Worm (Caenorhabditis elegans) whole organism, young adult: Measurements from ENCODE around the gene srj-50.

Experiments
- F39B2.1 ChIP-seq: fragments of 200-800 bp; sonication (Bioruptor generic); IDR thresholded peaks from 2 replicates; pipeline ENCODE4 v1.3.6; 2022; ENCODE audit warnings: missing genetic modification reagents, missing genetic modification characterization, missing compliant biosample characterization
- F57C9.4 ChIP-seq: sonication (generic microtip); optimal IDR thresholded peaks from 2 replicates; lab custom pipeline; 2017; ENCODE audit warnings: mild to moderate bottlenecking, missing genetic modification characterization, missing compliant biosample characterization
- K11D2.4 ChIP-seq: fragments of 200-800 bp; sonication (Bioruptor generic); IDR thresholded peaks from 2 replicates; pipeline ENCODE4 v1.3.6; 2022; ENCODE audit warnings: missing genetic modification reagents, missing genetic modification characterization, missing compliant biosample characterization
- ceh-27 ChIP-seq: fragments of 200-800 bp; sonication (Bioruptor generic); optimal IDR thresholded peaks from 2 replicates; lab custom pipeline; 2018; ENCODE audit warnings: mild to moderate bottlenecking, missing genetic modification characterization, moderate library complexity, missing compliant biosample characterization
- ceh-58 ChIP-seq: fragments of 200-800 bp; sonication (Bioruptor generic); IDR thresholded peaks from 2 replicates; pipeline ENCODE4 v1.3.6; 2022; ENCODE audit warnings: missing genetic modification characterization, missing compliant biosample characterization
- egl-18 ChIP-seq: fragments of 200-800 bp; sonication (Bioruptor generic); IDR thresholded peaks from 2 replicates; pipeline ENCODE4 v1.3.6; 2022; ENCODE audit warnings: missing genetic modification reagents, missing genetic modification characterization, missing compliant biosample characterization
- let-526 ChIP-seq: fragments of 200-800 bp; sonication (Bioruptor generic); IDR thresholded peaks from 2 replicates; pipeline ENCODE4 v1.3.6; 2022; ENCODE audit warnings: missing genetic modification reagents, missing genetic modification characterization, missing compliant biosample characterization
- lin-40 ChIP-seq: sonication (generic microtip); optimal IDR thresholded peaks from 2 replicates; lab custom pipeline; 2016; ENCODE audit warnings: missing genetic modification characterization, mild to moderate bottlenecking, missing compliant biosample characterization, missing genotype, missing genetic modification reagents
- nhr-179 ChIP-seq: sonication (generic microtip); optimal IDR thresholded peaks from 2 replicates; lab custom pipeline; 2016; ENCODE audit warnings: mild to moderate bottlenecking, missing genetic modification characterization, missing compliant biosample characterization
- ztf-18 ChIP-seq: sonication (generic microtip); optimal IDR thresholded peaks from 2 replicates; lab custom pipeline; 2016; ENCODE audit warnings: missing genotype, mild to moderate bottlenecking, missing genetic modification characterization, missing compliant biosample characterization

Gene srj-50

DNA sequence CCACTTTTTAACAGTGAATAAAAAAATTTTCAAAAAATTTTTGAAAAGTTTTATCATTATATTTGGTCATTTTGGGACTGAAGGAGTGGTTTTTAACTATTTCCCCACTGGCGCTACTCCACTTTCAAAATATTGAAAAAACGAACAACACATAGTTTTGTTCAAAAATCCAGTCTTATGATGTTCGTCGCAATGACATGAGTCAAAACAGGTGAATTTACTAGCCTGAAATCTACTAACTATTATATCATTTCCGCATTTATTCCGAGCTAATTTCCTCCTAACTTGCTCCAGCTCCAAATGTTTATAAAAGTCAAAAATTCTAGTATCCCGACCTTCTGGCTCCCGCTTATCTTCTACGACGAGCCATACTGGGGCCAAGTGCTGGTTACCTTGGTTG, 51.6 kb downstream of the srj-50 start, which contains the start of gene sre-24:
TSS of gene sre-24 (plus strand) at position 301 of the 400 bp plus-strand sequence.
- TF ChIP-seq ceh-27 (no peak), lin-40 (tag; lab: Kevin White, UChicago) (no peak), K11D2.4 (GFP tag; lab: Robert Waterston, UW) (no peak), F39B2.1 (no peak), ztf-18 (tag; lab: Kevin White, UChicago) (no peak), let-526 (GFP tag; lab: Robert Waterston, UW) (no peak), egl-18 (no peak), ceh-58 (GFP tag; lab: Robert Waterston, UW) (no peak), F57C9.4 (tag; lab: Kevin White, UChicago) (no peak), nhr-179 (tag; lab: Kevin White, UChicago) (no peak)
